Fruit fly (Drosophila melanogaster) whole organism, larva: ENCODE data around the gene ct.

Experiments used
- noc ChIP-seq: fragments of 200-800 bp; sonication (Bioruptor generic); optimal IDR thresholded peaks from 3 replicates; lab custom pipeline; 2019; ENCODE audit warnings: missing biosample characterization, mild to moderate bottlenecking, missing genetic modification characterization, moderate library complexity

The ct gene

DNA sequence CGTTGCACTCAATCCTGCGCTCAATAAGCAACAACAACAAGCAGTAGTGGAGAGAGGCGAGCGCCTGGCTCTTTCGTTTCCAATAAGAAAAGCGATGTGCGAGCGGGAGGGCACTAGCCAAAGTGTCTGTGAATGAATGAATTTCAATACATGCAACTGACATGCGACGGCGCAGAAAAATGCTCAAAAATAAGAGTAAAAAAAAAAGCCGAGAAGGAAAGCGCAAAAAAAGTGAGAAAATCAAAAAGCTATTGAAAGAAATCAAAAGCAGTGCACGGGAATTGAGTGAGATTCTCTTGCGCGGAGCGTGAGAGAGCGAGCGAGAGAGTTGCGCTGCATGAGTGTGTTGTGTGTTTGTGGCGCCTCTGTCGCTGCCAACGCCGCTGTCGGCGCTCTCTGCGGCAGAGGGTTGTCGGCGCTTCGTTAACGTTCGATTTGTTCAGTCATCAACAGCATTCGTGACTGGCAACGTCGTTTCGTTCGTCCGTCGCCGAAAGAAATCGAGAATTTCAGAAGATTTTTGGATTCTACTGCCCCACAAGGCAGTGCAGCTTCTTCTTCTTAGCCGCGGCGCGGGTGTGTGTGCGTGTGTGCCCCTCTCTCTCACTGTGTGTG, at the start of gene ct:
ct (plus strand) TSS at position 438 of the 615 bp plus-strand sequence.
- no peak for TF ChIP-seq noc (tag; lab: Kevin White, UChicago)

- no peak for TF ChIP-seq noc (tag; lab: Kevin White, UChicago)
These were observed 49.6 kb upstream of the ct start for dm6 chrX:7558646-7559045.

dm6 chrX:7559913-7560312, 48.3 kb upstream of the ct start:
- TF ChIP-seq noc (tag; lab: Kevin White, UChicago), result no peak

- no peak for TF ChIP-seq noc (tag; lab: Kevin White, UChicago)
These were observed 47.5 kb upstream of the ct start for dm6 chrX:7560720-7561119.

DNA sequence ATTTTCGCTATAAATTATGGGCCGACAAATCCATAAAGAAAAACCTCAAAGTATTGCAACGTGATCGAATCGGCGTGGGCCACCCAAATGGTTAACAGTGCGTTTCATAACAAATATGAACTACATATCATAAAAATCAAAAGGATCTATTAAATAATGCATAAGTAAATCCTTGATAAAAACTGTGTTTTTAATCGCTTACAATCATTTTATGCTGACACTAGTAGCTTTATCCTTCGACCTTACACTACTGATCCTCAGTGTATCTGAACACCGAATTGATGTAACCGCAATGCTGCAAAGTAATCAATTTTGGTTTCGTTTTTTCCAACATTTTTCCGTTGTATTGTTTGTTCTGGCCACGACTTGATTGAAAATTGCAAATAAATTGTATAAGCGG, 45.6 kb upstream of the ct start:
- TF ChIP-seq noc (tag; lab: Kevin White, UChicago), result no peak

dm6 chrX:7568320-7568719, 39.9 kb upstream of the ct start:
- no peak for TF ChIP-seq noc (tag; lab: Kevin White, UChicago)

DNA sequence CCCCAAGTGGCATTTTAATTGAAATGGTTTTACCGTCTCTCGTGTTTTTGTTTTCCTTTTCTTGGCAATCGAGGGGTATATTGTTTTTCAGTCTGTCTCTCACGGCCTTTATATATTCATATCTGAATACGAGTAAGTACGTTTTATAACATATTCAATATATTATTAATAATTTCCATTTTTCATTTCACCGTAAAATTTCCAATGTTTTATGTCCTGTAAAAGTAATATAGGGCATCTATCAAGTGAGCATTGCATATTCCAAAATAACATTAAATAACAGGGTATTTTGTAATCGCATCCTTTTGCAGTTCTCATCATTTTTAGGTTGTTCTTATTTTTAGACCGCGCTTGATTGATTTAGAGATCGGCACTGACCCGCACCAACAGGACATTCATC, 38.5 kb upstream of the ct start:
- TF ChIP-seq noc (tag; lab: Kevin White, UChicago), result no peak

DNA sequence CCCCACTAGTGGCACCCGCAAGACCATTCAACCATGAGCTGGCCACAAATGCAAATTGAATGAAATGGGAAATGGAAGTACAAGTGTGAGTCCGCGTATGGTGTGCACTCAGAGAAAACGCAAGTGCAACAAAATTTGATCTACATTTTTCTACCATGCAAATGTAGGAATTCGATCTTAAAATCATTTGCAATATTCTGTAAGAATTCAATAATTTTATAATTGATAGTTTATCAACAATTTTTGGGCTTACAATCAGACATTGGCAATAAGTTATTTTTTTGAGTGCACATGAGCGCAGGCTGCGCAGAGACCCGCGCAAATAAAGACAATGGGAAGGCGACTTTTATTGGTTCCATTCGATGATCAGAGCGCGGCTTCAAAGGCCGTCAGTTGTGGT, 37.0 kb upstream of the ct start:
- TF ChIP-seq noc (tag; lab: Kevin White, UChicago), result no peak

dm6 chrX:7573990-7574389, 34.2 kb upstream of the ct start, which contains the start of gene CG11369:
CG11369 (plus strand) TSS chrX:7574290.
- no peak for TF ChIP-seq noc (tag; lab: Kevin White, UChicago)

dm6 chrX:7579023-7579422, 29.2 kb upstream of the ct start:
- peak; percentile 42 for TF ChIP-seq noc (tag; lab: Kevin White, UChicago)

- TF ChIP-seq noc (tag; lab: Kevin White, UChicago), result no peak
These were observed 28.4 kb upstream of the ct start for dm6 chrX:7579810-7580209.

DNA sequence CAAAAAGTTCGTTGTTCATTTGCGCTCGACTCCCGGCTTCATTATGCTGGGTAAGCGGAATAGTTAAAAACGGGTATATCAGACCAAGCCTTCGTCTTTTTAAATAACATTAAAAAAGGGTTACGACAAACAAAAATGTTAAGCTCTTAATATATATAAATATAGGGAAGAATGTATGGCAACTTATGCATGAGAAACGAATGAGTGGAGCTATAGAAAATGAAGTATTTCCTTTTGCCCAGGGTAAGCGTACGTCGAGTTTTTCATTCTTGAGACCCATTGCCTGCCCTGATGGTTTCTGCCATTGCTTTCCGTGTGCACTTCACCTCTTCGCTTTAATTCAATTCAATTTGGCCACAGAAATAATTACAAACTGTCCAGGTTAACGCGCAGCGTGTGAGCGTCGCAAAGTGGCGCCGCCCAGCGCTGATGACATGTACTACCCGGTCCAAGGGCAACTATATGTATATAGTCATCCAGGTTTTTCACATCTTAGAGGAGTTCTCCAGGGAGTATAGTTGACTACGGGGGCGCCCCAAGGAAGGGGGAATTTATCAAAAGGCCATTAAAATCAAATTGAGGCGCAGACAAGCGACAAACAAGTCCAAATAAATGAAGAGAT, 27.0 kb upstream of the ct start:
- TF ChIP-seq noc (tag; lab: Kevin White, UChicago), result no peak

DNA sequence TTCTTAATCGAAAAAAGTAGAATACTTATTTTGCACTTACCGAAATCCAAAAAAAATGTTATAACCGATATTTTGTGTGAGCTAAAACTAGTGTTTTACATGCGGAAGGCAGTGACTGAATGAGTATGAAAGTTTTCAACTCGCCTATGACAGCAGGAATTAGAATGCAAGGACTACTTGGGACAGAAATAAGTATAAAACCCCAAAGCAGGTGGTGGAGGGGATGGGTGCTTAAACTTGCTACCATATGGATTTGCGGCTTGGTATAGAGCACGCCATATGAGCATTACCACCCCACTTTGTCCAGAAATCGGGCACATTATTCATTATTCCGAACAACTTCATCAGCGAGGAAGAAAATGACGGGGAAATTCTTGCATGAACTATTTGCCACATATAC, 22.2 kb upstream of the ct start, which contains the start of gene CG12689:
CG12689 (minus strand) TSS at position 101 of the 400 bp plus-strand sequence.
- TF ChIP-seq noc (tag; lab: Kevin White, UChicago), result no peak

dm6 chrX:7593051-7593450, 15.2 kb upstream of the ct start:
- TF ChIP-seq noc (tag; lab: Kevin White, UChicago), result no peak

DNA sequence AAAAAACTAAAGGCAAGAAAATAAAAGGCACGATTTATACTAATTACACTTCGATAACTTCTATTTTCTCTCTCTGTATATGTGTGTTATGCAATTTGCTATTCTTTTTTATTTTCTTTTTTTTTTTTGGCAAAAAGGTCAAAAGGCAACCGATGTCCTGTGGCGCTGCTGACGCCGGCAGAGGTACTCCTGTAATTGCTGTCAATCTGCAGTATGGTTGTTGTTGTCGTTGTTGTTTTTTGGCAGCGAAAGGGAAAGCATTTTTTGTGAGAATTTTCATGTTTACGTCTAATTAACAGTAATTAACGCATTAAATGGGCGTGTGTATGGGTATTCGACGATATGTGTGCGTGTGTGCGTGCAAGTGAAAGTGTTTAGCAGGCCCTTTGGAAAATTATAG, 4.6 kb upstream of the ct start:
- no peak for TF ChIP-seq noc (tag; lab: Kevin White, UChicago)

dm6 chrX:7604503-7604969, 3.7 kb upstream of the ct start:
- TF ChIP-seq noc (tag; lab: Kevin White, UChicago), result no peak

dm6 chrX:7605669-7606068, 2.6 kb upstream of the ct start:
- TF ChIP-seq noc (tag; lab: Kevin White, UChicago), result no peak
